Worm (Caenorhabditis elegans): Measurements from ENCODE around the gene C34B4.3.

The C34B4.3 gene

DNA sequence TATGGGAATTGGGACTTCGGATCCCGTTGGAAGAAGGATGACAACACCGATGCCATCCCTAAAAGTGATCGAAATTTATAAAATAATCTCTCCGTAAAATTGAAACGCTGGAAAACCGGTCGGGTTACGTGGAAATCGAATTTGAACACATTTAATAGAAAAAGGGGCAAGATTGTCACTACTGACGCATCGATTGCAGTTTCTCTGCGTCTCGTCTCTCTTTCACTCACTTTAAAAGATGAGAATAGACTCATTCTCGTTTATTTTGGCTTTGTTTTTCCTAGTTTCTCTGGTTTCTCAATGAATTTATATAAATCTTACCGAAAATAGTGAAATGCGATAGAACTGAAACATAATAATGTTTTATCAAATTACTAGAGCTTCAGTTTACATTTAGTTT lies 29.3 kb downstream of the C34B4.3 start, which contains the start of gene scyl-1:
Gene scyl-1, minus strand, starts transcription at position 56 of the 400 bp plus-strand sequence.
- TF ChIP-seq ztf-4 (tag; optimal IDR thresholded peaks at IDR 0.05), result peak; percentile 31
- peak; percentile 78 for TF ChIP-seq mab-5 (tag; optimal IDR thresholded peaks at IDR 0.05)
- TF ChIP-seq nhr-77 (tag; optimal IDR thresholded peaks at IDR 0.05), result no peak
- TF ChIP-seq nhr-237 (tag; optimal IDR thresholded peaks at IDR 0.05), result no peak
- TF ChIP-seq elt-1 (tag; optimal IDR thresholded peaks at IDR 0.05), result no peak
- TF ChIP-seq lsy-2 (tag; optimal IDR thresholded peaks at IDR 0.05), result peak; percentile 69 to 89
- TF ChIP-seq dmd-4 (tag; optimal IDR thresholded peaks at IDR 0.05), result peak; percentile 3
- no peak for TF ChIP-seq R02D3.7 (tag; optimal IDR thresholded peaks at IDR 0.05)
- no peak for TF ChIP-seq skn-1 (tag; optimal IDR thresholded peaks at IDR 0.05)
- TF ChIP-seq crh-2 (tag; optimal IDR thresholded peaks at IDR 0.05), result peak; percentile 86
- TF ChIP-seq fos-1 (tag; optimal IDR thresholded peaks at IDR 0.05), result peak; percentile 71
- TF ChIP-seq lin-39 (tag; optimal IDR thresholded peaks at IDR 0.05), result no peak
- no peak for TF ChIP-seq elt-3 (tag; optimal IDR thresholded peaks at IDR 0.05)
- no peak for TF ChIP-seq peb-1 (tag; optimal IDR thresholded peaks at IDR 0.05)
- peak; percentile 17 for TF ChIP-seq snpc-4 (tag; optimal IDR thresholded peaks at IDR 0.05)
- TF ChIP-seq zag-1 (tag; optimal IDR thresholded peaks at IDR 0.05), result no peak
- TF ChIP-seq nhr-25 (tag; optimal IDR thresholded peaks at IDR 0.05), result peak; percentile 88
- TF ChIP-seq nhr-23 (tag; optimal IDR thresholded peaks at IDR 0.05), result no peak
- peak; percentile 83 for TF ChIP-seq F13H6.1 (tag; optimal IDR thresholded peaks at IDR 0.05)
- no peak for TF ChIP-seq unc-39 (tag; optimal IDR thresholded peaks at IDR 0.05)
- peak; percentile 74 for TF ChIP-seq unc-55 (GFP tag; optimal IDR thresholded peaks at IDR 0.05)
- TF ChIP-seq ceh-16 (tag; optimal IDR thresholded peaks at IDR 0.05), result no peak
- TF ChIP-seq Y55F3AM.14 (GFP tag; optimal IDR thresholded peaks at IDR 0.05), result no peak
- peak; percentile 71 for TF ChIP-seq C34F6.9 (tag; optimal IDR thresholded peaks at IDR 0.05)
- peak; percentile 87 for TF ChIP-seq sma-3 (GFP tag; optimal IDR thresholded peaks at IDR 0.05)
- peak; percentile 81 for TF ChIP-seq nhr-129 (tag; optimal IDR thresholded peaks at IDR 0.05)
- no peak for TF ChIP-seq unc-62 (GFP tag; optimal IDR thresholded peaks at IDR 0.05)
- no peak for TF ChIP-seq egl-27 (tag; optimal IDR thresholded peaks at IDR 0.05)
- TF ChIP-seq lin-13 (GFP tag; optimal IDR thresholded peaks at IDR 0.05), result peak; percentile 85
- TF ChIP-seq ceh-82 (tag; optimal IDR thresholded peaks at IDR 0.05), result no peak
- peak; percentile 92 for TF ChIP-seq sma-9 (GFP tag; optimal IDR thresholded peaks at IDR 0.05)
- no peak for TF ChIP-seq sma-9 (tag; optimal IDR thresholded peaks at IDR 0.05)
- no peak for TF ChIP-seq ZK546.5 (tag; optimal IDR thresholded peaks at IDR 0.05)
- no peak for TF ChIP-seq nhr-6 (tag; optimal IDR thresholded peaks at IDR 0.05)
- no peak for TF ChIP-seq aly-2 (tag; optimal IDR thresholded peaks at IDR 0.05)
- peak in 1 of 2 experiments; percentile 14 for TF ChIP-seq mdl-1 (tag; optimal IDR thresholded peaks at IDR 0.05)
- no peak for TF ChIP-seq mbf-1 (tag; optimal IDR thresholded peaks at IDR 0.05)
- peak; percentile 59 for TF ChIP-seq blmp-1 (tag; optimal IDR thresholded peaks at IDR 0.05; ENCODE audit: insufficient read depth)
- TF ChIP-seq nhr-10 (tag; optimal IDR thresholded peaks at IDR 0.05), result no peak
- no peak for TF ChIP-seq ztf-11 (tag; optimal IDR thresholded peaks at IDR 0.05)
- TF ChIP-seq nhr-12 (tag; optimal IDR thresholded peaks at IDR 0.05), result no peak
- TF ChIP-seq ztf-1 (GFP tag; conservative IDR thresholded peaks at IDR 0.05), result no peak
- peak; percentile 83 for TF ChIP-seq gmeb-1 (tag; optimal IDR thresholded peaks at IDR 0.05)
- TF ChIP-seq ama-1 (optimal IDR thresholded peaks at IDR 0.05), result no peak
- TF ChIP-seq lin-11 (tag; optimal IDR thresholded peaks at IDR 0.05), result no peak
- TF ChIP-seq alr-1 (tag; optimal IDR thresholded peaks at IDR 0.05), result no peak
- TF ChIP-seq nhr-21 (tag; optimal IDR thresholded peaks at IDR 0.05), result peak; percentile 80
- no peak for TF ChIP-seq nhr-11 (tag; optimal IDR thresholded peaks at IDR 0.05)
- TF ChIP-seq sem-4 (tag; optimal IDR thresholded peaks at IDR 0.05), result peak; percentile 83

Data from whole organism, L2 larva.